Worm (Caenorhabditis elegans) whole organism, midembryonic: Measurements from ENCODE around the gene F11A5.17.

Source experiments
- T22C8.4 ChIP-seq: fragments of 200-800 bp; sonication (Bioruptor generic); IDR thresholded peaks from 2 replicates; pipeline ENCODE4 v1.3.6; 2022; ENCODE audit warnings: missing genetic modification characterization, missing compliant biosample characterization
- cog-1 ChIP-seq: sonication (generic microtip); optimal IDR thresholded peaks from 2 replicates; lab custom pipeline; 2016; ENCODE audit warnings: missing genetic modification characterization, missing compliant biosample characterization
- flt-1 ChIP-seq: fragments of 200-800 bp; sonication (Bioruptor generic); IDR thresholded peaks from 2 replicates; pipeline ENCODE4 v1.3.6; 2022; ENCODE audit warnings: missing genetic modification characterization, missing compliant biosample characterization
- klf-2 ChIP-seq: fragments of 200-800 bp; sonication (Bioruptor generic); conservative IDR thresholded peaks from 2 replicates; pipeline ENCODE4 v1.3.6; 2022; ENCODE audit warnings: missing genetic modification reagents, missing genetic modification characterization, missing compliant biosample characterization
- med-1 ChIP-seq: sonication (generic microtip); optimal IDR thresholded peaks from 2 replicates; lab custom pipeline; 2017; ENCODE audit warnings: missing genetic modification characterization, mild to moderate bottlenecking, missing compliant biosample characterization, antibody characterized with exemption, missing genetic modification reagents; ENCODE audit not compliant: insufficient read depth
- ref-1 ChIP-seq: fragments of 200-800 bp; sonication (Bioruptor generic); conservative IDR thresholded peaks from 2 replicates; pipeline ENCODE4 v1.3.6; 2022; ENCODE audit warnings: missing genetic modification reagents, missing genetic modification characterization, missing compliant biosample characterization
- tab-1 ChIP-seq: fragments of 200-800 bp; sonication (Bioruptor generic); IDR thresholded peaks from 2 replicates; pipeline ENCODE4 v1.3.6; 2022; ENCODE audit warnings: missing genetic modification characterization, missing compliant biosample characterization
- ztf-23 ChIP-seq: fragments of 200-800 bp; sonication (Bioruptor generic); IDR thresholded peaks from 2 replicates; pipeline ENCODE4 v1.3.6; 2022; ENCODE audit warnings: missing genetic modification reagents, missing genetic modification characterization, missing compliant biosample characterization
- ztf-29 ChIP-seq: fragments of 200-800 bp; sonication (Bioruptor generic); IDR thresholded peaks from 2 replicates; pipeline ENCODE4 v1.3.6; 2022; ENCODE audit warnings: missing genetic modification reagents, missing genetic modification characterization, missing compliant biosample characterization

F11A5.17 gene

DNA sequence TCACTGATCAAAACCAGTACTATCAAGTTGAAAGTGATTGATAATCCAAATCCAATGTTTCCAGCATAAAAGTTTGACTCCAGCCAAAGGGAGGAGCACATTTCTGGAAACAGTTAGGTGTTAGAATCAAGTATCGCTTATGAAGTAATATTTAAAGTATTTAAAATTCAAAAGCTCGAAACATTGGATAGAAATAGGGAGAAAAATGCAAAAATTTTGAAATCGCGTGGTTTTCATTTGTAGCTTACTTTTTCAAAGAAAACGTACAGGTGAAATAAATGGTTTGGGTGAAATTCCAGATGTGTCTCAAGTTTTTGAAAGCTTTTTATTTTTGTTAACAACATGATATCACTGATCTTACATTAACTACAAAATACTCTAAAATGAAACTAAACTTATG, 32.8 kb upstream of the F11A5.17 start, which contains the start of gene str-111:
str-111 (minus strand) TSS at position 101 of the 400 bp plus-strand sequence.
- TF ChIP-seq T22C8.4, result no peak

DNA sequence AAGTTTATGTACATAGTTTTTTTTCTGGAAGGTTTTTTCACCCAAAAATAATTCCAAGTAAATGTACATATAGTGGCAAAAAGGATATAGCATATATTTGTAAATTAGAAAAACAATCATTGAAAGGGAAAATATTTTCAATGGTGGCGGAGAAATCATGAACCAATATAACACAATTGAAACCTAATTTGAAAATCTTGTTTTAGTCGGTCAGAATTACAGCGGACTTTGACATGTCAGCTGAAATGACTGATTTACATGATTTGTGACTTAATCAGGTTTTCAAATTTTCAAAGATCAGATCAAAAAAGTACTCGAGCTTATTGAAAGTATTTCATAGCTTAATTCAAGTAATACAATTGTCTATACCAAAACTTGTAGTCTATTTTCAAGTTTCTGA, 30.1 kb upstream of the F11A5.17 start, which contains the start of gene K05D4.9:
K05D4.9 (minus strand) TSS at position 101 of the 400 bp plus-strand sequence.
- no peak for TF ChIP-seq T22C8.4
- TF ChIP-seq klf-2 (GFP tag; lab: Robert Waterston, UW), result no peak
- TF ChIP-seq flt-1, result no peak
- no peak for TF ChIP-seq ztf-23 (GFP tag; lab: Robert Waterston, UW)
- TF ChIP-seq ztf-29, result no peak

DNA sequence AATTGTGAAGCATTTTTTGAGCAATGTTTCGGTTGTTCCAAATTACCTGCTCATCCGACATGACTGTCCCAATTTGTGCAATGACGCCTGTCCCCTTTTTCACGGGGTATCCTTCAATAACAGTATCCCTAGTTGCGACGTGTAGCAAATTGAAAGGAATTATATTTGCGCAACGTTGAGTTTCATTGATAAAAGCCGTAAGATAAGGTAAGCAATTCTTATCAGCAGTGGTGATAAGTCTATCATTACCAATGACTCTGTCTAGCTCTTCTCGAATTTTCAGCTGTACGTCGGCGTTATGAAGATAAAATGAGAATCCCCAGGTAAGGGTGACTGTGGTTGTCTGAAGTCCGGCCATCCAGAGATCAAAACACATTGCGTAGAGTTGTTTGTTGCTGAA, 27.7 kb upstream of the F11A5.17 start:
- TF ChIP-seq ztf-29 (no peak), tab-1 (no peak), klf-2 (GFP tag; lab: Robert Waterston, UW) (no peak), T22C8.4 (no peak), ztf-23 (GFP tag; lab: Robert Waterston, UW) (no peak), med-1 (GFP tag; lab: Kevin White, UChicago) (no peak), ref-1 (no peak), flt-1 (no peak), cog-1 (tag; lab: Kevin White, UChicago) (no peak)

DNA sequence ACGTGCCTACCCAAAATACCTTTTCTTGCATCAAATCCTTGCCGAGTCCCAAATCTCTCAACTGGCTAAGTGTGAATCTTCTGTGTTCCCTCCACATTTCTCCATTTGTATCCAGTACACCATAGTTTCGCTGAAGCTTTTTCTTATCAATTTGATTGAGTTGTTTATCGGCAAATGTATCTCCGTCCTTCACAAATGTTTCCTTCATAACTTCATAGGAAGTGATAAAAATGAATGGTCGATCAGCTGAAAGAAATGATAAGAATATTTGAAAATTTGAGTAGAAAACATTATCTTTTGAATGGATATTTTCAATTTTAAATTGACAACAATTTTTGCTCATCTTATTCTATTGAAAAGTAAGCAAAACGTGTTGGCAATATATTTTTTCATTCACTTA, 26.6 kb upstream of the F11A5.17 start:
- TF ChIP-seq ztf-23 (GFP tag; lab: Robert Waterston, UW) (no peak), med-1 (GFP tag; lab: Kevin White, UChicago) (no peak), cog-1 (tag; lab: Kevin White, UChicago) (no peak), klf-2 (GFP tag; lab: Robert Waterston, UW) (no peak), ref-1 (no peak), T22C8.4 (no peak), ztf-29 (no peak), flt-1 (no peak), tab-1 (no peak)

DNA sequence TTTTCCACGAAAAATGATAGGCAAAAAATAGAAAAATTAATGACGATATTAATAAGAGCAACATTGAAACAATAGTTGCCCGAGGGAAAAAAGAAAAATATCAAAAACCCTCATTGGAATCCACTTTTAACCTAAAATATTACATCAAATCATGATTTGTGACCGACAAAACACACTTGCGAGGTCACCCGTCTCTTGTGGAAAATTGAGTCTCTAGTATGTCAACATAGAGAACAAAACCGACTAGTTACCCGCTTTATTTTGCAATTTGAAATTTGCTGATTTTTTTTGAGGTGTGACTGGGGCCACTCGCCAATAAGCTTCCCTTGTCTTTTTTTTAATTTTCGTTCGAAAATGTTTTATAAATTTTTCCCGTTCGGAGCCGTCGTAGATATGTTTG, 26.1 kb upstream of the F11A5.17 start, which contains the start of gene cyp-33D1:
cyp-33D1 (minus strand) TSS at position 101 of the 400 bp plus-strand sequence.
- TF ChIP-seq ref-1 (no peak), ztf-29 (no peak), T22C8.4 (no peak), tab-1 (no peak), flt-1 (no peak)

DNA sequence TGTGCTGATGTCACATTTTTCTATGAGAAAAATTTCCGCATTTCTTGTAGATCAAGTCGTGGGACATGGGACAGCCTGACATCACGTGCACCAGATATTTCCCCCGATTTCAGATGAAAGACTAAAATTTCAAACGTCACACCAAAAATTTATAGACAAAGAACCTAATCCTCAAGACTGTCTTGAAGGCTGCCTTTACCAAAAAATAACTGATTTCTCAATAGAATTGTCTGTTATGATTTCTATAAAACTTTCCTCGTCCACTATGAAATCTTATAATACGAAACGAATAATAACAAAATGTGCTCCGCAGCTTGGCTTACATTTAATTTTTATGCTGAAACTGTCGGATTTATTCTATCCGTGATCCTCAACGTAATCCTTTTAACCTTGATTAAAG, 21.5 kb upstream of the F11A5.17 start, which contains the start of gene str-106:
str-106 (plus strand) TSS at position 301 of the 400 bp plus-strand sequence.
- no peak for TF ChIP-seq flt-1
- no peak for TF ChIP-seq ref-1
- no peak for TF ChIP-seq med-1 (GFP tag; lab: Kevin White, UChicago)
- TF ChIP-seq ztf-23 (GFP tag; lab: Robert Waterston, UW), result no peak
- no peak for TF ChIP-seq tab-1
- TF ChIP-seq klf-2 (GFP tag; lab: Robert Waterston, UW), result no peak
- no peak for TF ChIP-seq ztf-29
- TF ChIP-seq cog-1 (tag; lab: Kevin White, UChicago), result no peak
- TF ChIP-seq T22C8.4, result no peak

DNA sequence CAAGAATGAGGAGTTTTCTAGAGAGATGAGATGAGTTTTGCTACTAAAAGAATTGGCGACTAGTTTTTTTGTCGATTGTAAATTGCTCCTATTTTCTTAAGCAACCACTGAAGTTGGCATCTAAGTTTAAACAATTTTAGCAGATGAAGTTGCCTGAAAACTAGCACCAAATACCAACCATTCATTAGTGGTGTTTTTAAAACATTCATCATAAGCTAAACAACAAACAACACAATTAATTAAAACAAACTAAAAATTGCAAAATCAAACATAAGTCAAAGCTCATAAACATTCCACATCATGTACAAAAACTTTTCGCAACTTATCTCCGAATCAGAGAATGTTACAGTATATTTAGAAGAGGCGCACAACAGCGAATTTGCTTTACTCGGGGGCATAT, 19.7 kb upstream of the F11A5.17 start, which contains the start of gene srz-13:
srz-13 (plus strand) TSS at position 301 of the 400 bp plus-strand sequence.
- TF ChIP-seq klf-2 (GFP tag; lab: Robert Waterston, UW) (no peak), tab-1 (no peak), flt-1 (no peak), cog-1 (tag; lab: Kevin White, UChicago) (no peak), med-1 (GFP tag; lab: Kevin White, UChicago) (no peak)

DNA sequence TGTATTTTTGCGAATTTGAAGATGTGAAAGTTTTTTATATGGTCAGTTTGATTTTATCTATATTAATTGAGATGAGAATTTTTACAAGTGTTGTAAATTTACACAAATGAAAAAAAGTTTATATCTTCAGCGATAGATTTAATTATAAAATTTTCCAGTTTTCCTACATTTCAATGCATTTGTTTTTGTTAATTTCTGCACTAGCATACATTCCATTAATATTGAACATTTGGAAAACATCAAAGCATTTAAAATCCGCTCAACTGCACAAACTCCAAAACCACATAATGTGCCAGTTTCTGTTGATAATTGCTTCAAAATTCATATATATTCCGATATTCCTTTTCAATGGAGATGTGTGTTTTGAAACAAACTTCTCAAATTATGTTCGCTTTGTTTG, 18.9 kb upstream of the F11A5.17 start, which contains the start of gene srh-277:
srh-277 (plus strand) TSS at position 301 of the 400 bp plus-strand sequence.
- TF ChIP-seq med-1 (GFP tag; lab: Kevin White, UChicago) (no peak), T22C8.4 (no peak), ztf-23 (GFP tag; lab: Robert Waterston, UW) (no peak), ztf-29 (no peak), tab-1 (no peak), flt-1 (no peak), cog-1 (tag; lab: Kevin White, UChicago) (no peak), klf-2 (GFP tag; lab: Robert Waterston, UW) (no peak), ref-1 (no peak)

DNA sequence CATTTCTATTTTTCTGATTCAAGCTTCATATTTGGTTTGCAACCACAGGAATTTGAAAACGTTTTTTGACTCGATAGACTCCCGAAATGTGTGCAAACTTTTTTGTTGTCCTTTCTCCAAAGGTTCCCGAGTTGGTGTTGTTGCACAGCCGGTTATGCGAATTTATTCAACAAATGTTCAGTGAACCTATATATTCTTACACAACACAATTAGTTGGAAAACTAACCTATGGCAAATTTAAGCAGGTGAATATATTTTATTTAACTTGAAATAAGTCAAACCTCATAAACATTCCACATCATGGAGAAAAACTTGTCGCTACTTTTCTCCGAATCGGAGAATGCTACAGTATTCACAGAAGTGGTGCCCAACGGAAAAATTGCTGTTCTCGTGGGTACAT, 18.5 kb upstream of the F11A5.17 start, which contains the start of gene srz-14:
srz-14 (plus strand) TSS at position 301 of the 400 bp plus-strand sequence.
- TF ChIP-seq T22C8.4, result no peak
- no peak for TF ChIP-seq ztf-29
- no peak for TF ChIP-seq klf-2 (GFP tag; lab: Robert Waterston, UW)
- no peak for TF ChIP-seq ref-1
- no peak for TF ChIP-seq tab-1
- TF ChIP-seq cog-1 (tag; lab: Kevin White, UChicago), result no peak
- no peak for TF ChIP-seq flt-1
- no peak for TF ChIP-seq ztf-23 (GFP tag; lab: Robert Waterston, UW)
- TF ChIP-seq med-1 (GFP tag; lab: Kevin White, UChicago), result no peak

DNA sequence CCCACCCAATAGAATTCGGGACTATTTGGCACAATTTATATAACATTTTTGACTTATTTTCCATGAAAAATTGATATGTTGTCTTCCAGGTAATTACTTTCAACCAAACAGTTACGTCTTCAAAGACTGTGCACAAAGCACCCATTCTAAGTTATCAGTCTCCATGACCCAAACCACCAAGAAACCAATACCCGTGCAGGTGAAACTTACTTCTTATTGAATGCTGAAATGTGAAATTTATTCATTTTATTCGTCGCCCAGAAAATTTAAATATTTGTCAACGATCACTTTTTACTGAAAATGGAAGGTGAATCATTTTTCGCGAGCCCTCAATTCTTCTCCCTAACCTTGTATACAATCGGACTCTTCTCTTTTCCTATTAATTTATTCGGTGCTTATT, 11.3 kb upstream of the F11A5.17 start, which contains the start of gene srh-281:
srh-281 (plus strand) TSS at position 301 of the 400 bp plus-strand sequence.
- TF ChIP-seq flt-1 (no peak), ztf-23 (GFP tag; lab: Robert Waterston, UW) (no peak), klf-2 (GFP tag; lab: Robert Waterston, UW) (no peak), med-1 (GFP tag; lab: Kevin White, UChicago) (no peak), ztf-29 (no peak), T22C8.4 (no peak), ref-1 (no peak), cog-1 (tag; lab: Kevin White, UChicago) (no peak), tab-1 (no peak)

DNA sequence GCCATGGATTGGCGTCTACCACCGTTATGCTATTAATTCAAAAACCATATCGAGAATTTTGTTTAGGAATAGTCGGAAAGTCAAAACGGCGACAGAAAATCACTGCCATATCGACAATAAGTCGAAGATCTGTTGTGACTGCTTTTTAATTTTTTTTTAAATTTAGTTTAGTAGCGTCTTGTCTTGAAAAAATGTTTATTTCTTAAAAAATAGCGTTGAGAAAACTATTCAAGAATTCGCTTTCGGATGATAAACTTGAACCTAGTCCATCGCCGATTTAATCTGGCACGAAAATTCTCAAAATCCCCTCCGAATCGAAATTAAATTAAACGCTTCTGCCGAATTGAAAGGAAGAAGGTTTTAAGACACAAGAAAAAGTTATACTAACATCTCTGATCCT, 9.7 kb upstream of the F11A5.17 start, which contains the start of gene srh-279:
srh-279 (plus strand) TSS at position 301 of the 400 bp plus-strand sequence.
- TF ChIP-seq cog-1 (tag; lab: Kevin White, UChicago), result no peak
